ENCODE assay signal across 4 worm cellular contexts in genomic region chrIV:11755907-11756306, ce11.
TF ChIP-seq lines count a peak whose summit lies in the region.

Gene T12A7.9, minus strand, starts transcription at chrIV:11756007.

TF ChIP-seq in whole organism, L1 larva, 84 proteins besides CTCF, POLR2A, EP300 and RAD21:
- TF ChIP-seq mdl-1 (tag; optimal IDR thresholded peaks at IDR 0.05; lab: Kevin White, UChicago) (no peak), nhr-47 (tag; optimal IDR thresholded peaks at IDR 0.05; lab: Kevin White, UChicago) (peak; percentile 14)

TF ChIP-seq in whole organism, L3 larva, 47 proteins besides CTCF, POLR2A, EP300 and RAD21:
- TF ChIP-seq nhr-12 (tag; optimal IDR thresholded peaks at IDR 0.05; lab: Kevin White, UChicago) (no peak), elt-2 (tag; optimal IDR thresholded peaks at IDR 0.05; lab: Kevin White, UChicago) (peak; percentile 26)

TF ChIP-seq in whole organism, L4 larva, 104 proteins besides CTCF, POLR2A, EP300 and RAD21:
- TF ChIP-seq mxl-2 (GFP tag; conservative IDR thresholded peaks at IDR 0.05; lab: Robert Waterston, UW) (no peak), lin-39 (tag; optimal IDR thresholded peaks at IDR 0.05; lab: Kevin White, UChicago) (no peak), pha-4 (GFP tag; IDR thresholded peaks at IDR 0.05; lab: Robert Waterston, UW) (0 out of 2 replicates have a peak, but pooled peaks have one; percentile 8), pha-4 (tag; optimal IDR thresholded peaks at IDR 0.05; lab: Kevin White, UChicago) (no peak), ces-1 (GFP tag; optimal IDR thresholded peaks at IDR 0.05; lab: Kevin White, UChicago) (no peak), lin-1 (GFP tag; IDR thresholded peaks at IDR 0.05; lab: Robert Waterston, UW) (no peak), egl-43 (GFP tag; IDR thresholded peaks at IDR 0.05; lab: Robert Waterston, UW) (no peak), tra-1 (GFP tag; IDR thresholded peaks at IDR 0.05; lab: Robert Waterston, UW) (no peak), T20F7.1 (GFP tag; optimal IDR thresholded peaks at IDR 0.05; lab: Kevin White, UChicago) (no peak), ctbp-1 (GFP tag; IDR thresholded peaks at IDR 0.05; lab: Robert Waterston, UW) (no peak), F26F4.8 (GFP tag; conservative IDR thresholded peaks at IDR 0.05; lab: Robert Waterston, UW) (no peak), nhr-111 (GFP tag; optimal IDR thresholded peaks at IDR 0.05; lab: Kevin White, UChicago) (peak; percentile 7)

TF ChIP-seq in whole organism, young adult, 124 proteins besides CTCF, POLR2A, EP300 and RAD21:
- TF ChIP-seq cebp-1 (GFP tag; IDR thresholded peaks at IDR 0.05; lab: Robert Waterston, UW) (no peak), cebp-1 (tag; optimal IDR thresholded peaks at IDR 0.05; lab: Kevin White, UChicago) (peak; percentile 33), madf-6 (GFP tag; IDR thresholded peaks at IDR 0.05; lab: Robert Waterston, UW) (no peak), Y56A3A.18 (GFP tag; IDR thresholded peaks at IDR 0.05; lab: Robert Waterston, UW) (0 out of 2 replicates have a peak, but pooled peaks have one; percentile 22), mel-28 (tag; optimal IDR thresholded peaks at IDR 0.05; lab: Kevin White, UChicago; ENCODE audit: borderline replicate concordance) (no peak)
